Worm (Caenorhabditis elegans) whole organism, late embryonic: ENCODE results near the gene sax-7.

Experiments
- C38D4.7 ChIP-seq: fragments of 200-800 bp; sonication (Bioruptor generic); optimal IDR thresholded peaks from 2 replicates; lab custom pipeline; 2018; ENCODE audit warnings: mild to moderate bottlenecking, missing genetic modification characterization, moderate library complexity, missing compliant biosample characterization
- ama-1 ChIP-seq: fragments of 150-350 bp; optimal IDR thresholded peaks from 2 replicates; lab custom pipeline; 2014
- ceh-14 ChIP-seq: sonication (generic microtip); optimal IDR thresholded peaks from 2 replicates; lab custom pipeline; 2016; ENCODE audit warnings: missing genotype, missing genetic modification characterization, missing compliant biosample characterization
- ceh-19 ChIP-seq: fragments of 200-800 bp; sonication (Bioruptor generic); optimal IDR thresholded peaks from 2 replicates; lab custom pipeline; 2018; ENCODE audit warnings: mild to moderate bottlenecking, missing genetic modification characterization, missing compliant biosample characterization
- ceh-48 ChIP-seq: sonication (generic microtip); optimal IDR thresholded peaks from 2 replicates; lab custom pipeline; 2016; ENCODE audit warnings: missing genetic modification characterization, inconsistent platforms, missing compliant biosample characterization
- ceh-9 ChIP-seq: sonication (generic microtip); optimal IDR thresholded peaks from 2 replicates; lab custom pipeline; 2016; ENCODE audit warnings: mild to moderate bottlenecking, missing genetic modification characterization, inconsistent platforms, missing compliant biosample characterization
- hlh-8 ChIP-seq: sonication (generic microtip); optimal IDR thresholded peaks from 2 replicates; lab custom pipeline; 2016; ENCODE audit warnings: missing genotype, missing genetic modification characterization, missing compliant biosample characterization
- lin-11 ChIP-seq: fragments of 200-800 bp; sonication (Bioruptor generic); optimal IDR thresholded peaks from 2 replicates; lab custom pipeline; 2018; ENCODE audit warnings: mild to moderate bottlenecking, missing genetic modification characterization, missing compliant biosample characterization
- mec-3 ChIP-seq: sonication (generic microtip); optimal IDR thresholded peaks from 2 replicates; lab custom pipeline; 2016; ENCODE audit warnings: borderline replicate concordance, missing genetic modification characterization, missing compliant biosample characterization
- nhr-11 ChIP-seq: fragments of 150-350 bp; optimal IDR thresholded peaks from 2 replicates; lab custom pipeline; 2014; ENCODE audit warnings: missing biosample characterization, missing genetic modification characterization
- pag-3 ChIP-seq: sonication (generic microtip); optimal IDR thresholded peaks from 2 replicates; lab custom pipeline; 2016; ENCODE audit warnings: missing compliant biosample characterization, missing genetic modification characterization, borderline replicate concordance
- pat-9 ChIP-seq: fragments of 200-800 bp; sonication (Bioruptor generic); optimal IDR thresholded peaks from 2 replicates; lab custom pipeline; 2018; ENCODE audit warnings: mild to moderate bottlenecking, missing genetic modification characterization, moderate library complexity, missing compliant biosample characterization
- pha-4 ChIP-seq: fragments of 150-350 bp; optimal IDR thresholded peaks from 2 replicates; lab custom pipeline; 2018; ENCODE audit warnings: missing biosample characterization, missing genetic modification reagents, missing genetic modification characterization
- tbx-2 ChIP-seq: sonication (generic microtip); optimal IDR thresholded peaks from 2 replicates; lab custom pipeline; 2016; ENCODE audit warnings: missing genetic modification characterization, missing compliant biosample characterization

- TF ChIP-seq pha-4 (tag; lab: Kevin White, UChicago) (no peak), ama-1 (no peak), lin-11 (tag; lab: Kevin White, UChicago) (no peak), tbx-2 (tag; lab: Kevin White, UChicago) (no peak), nhr-11 (tag; lab: Kevin White, UChicago) (no peak), hlh-8 (tag; lab: Kevin White, UChicago) (no peak), ceh-48 (no peak), ceh-14 (tag; lab: Kevin White, UChicago) (no peak), C38D4.7 (no peak), pag-3 (tag; lab: Kevin White, UChicago) (no peak), pat-9 (tag; lab: Kevin White, UChicago) (no peak), mec-3 (tag; lab: Kevin White, UChicago) (no peak), ceh-19 (no peak), ceh-9 (tag; lab: Kevin White, UChicago) (no peak)
Measured at ce11 chrIV:8023861-8024260, 38.6 kb upstream of the sax-7 start.
